Worm (Caenorhabditis elegans): ENCODE measurements around the gene ZK370.4.
A peak's percentile ranks its signal among the peaks of the same experiment; 100 is the strongest.

The ZK370.4 gene

DNA sequence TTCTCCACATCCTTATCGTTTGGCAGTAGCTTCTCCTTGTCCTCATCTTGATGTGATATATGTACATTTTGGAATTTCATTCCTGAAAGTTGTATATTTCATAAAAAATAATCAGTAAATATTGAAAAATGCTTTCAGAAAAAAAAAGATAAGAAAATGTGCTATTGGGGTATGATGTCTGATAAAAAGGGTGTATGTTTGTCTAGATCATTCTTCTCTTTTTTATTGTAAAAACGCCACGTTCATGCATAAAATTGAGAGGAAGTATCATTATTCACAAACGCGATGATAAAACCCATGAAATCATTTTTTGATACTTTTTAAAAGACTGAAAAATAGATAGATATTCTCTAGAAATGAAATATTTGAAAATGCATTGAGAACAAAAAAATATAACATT, 17.4 kb upstream of the ZK370.4 start:
- TF ChIP-seq nhr-80 (tag; optimal IDR thresholded peaks at IDR 0.05) (peak; percentile 70), let-607 (tag; optimal IDR thresholded peaks at IDR 0.05) (peak in 1 of 2 experiments; percentile 17), hlh-12 (tag; optimal IDR thresholded peaks at IDR 0.05) (no peak)

DNA sequence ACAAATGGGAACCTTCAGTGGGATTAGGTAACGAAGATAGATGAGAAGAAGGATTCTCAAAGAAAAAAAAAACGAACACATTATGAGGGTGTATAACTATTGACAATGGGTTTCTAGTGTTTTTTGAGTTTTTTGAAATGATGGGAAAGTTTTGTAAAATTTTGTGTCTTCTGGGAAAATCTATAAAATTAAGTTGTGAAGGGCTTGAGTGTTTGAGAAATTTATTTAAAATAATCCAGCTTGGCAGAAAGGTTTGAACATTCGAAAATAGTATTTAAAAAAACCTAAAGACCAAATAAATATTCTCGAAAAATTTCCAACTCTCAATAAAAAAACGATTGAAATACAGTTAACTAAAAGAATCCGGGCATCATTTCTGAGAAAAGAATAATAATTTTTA, 14.0 kb upstream of the ZK370.4 start:
- TF ChIP-seq bed-1 (GFP tag; IDR thresholded peaks at IDR 0.05): no peak
- no peak for TF ChIP-seq ceh-40 (GFP tag; IDR thresholded peaks at IDR 0.05)

DNA sequence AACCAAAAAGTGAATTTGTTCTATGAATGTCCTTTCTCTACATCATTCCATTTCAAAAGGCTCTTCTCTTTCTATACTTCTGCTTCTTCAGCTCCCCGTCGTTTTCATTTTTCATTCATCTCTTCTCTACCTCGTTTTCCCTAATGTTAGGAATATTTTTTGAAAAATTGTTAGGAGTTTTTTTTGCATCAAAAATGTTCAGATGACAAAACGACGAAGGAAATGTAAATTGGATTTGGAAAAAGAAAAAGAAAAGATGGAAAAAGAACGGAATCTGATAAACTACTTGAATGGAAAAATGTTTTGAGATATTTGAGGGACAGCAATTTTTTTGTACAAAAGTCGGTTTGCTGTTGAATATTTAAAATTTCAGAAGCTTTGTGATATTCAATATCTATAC, 13.6 kb upstream of the ZK370.4 start:
- no peak for TF ChIP-seq bed-1 (GFP tag; IDR thresholded peaks at IDR 0.05)
- TF ChIP-seq lag-1 (GFP tag; IDR thresholded peaks at IDR 0.05): no peak
- no peak for TF ChIP-seq ztf-6 (GFP tag; IDR thresholded peaks at IDR 0.05)
- TF ChIP-seq Y53F4B.3 (GFP tag; IDR thresholded peaks at IDR 0.05): no peak
- no peak for TF ChIP-seq mes-4 (tag; optimal IDR thresholded peaks at IDR 0.05)
- TF ChIP-seq ceh-91 (GFP tag; IDR thresholded peaks at IDR 0.05): no peak
- TF ChIP-seq unc-62 (GFP tag; optimal IDR thresholded peaks at IDR 0.05): no peak

DNA sequence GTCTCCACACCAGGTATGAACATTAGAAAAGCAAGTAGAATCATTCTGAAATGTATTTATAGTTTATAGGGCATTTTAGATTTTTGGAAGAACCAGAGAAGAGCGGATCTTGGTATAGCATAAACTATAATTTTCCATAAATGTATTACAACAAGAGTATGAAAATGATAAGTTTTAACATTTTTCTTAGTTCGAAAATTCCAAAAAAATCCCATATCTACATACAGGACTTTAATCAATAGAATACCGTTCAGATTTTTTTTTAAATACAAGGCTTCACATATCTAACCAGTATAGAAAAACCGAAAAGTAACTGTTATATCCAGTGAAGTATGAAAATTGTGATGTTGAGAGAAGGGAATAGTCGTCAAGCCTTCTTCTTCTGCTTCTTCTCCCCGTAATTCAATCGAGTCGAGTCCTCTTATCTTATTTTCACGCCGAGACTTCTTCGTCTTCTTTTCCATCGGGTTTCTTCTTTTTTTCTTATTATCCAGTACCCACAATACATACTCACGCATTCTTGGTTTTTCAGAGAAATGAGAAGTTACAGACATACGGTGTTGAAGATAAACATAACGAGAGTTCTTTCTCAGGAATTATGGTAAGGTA, 12.7 kb upstream of the ZK370.4 start, which contains the start of gene ZK370.6:
TSS of gene ZK370.6 (minus strand) at position 51 of the 609 bp plus-strand sequence.
- TF ChIP-seq Y53G8AR.9 (GFP tag; conservative IDR thresholded peaks at IDR 0.05): no peak
- no peak for TF ChIP-seq egl-44 (GFP tag; IDR thresholded peaks at IDR 0.05)
- TF ChIP-seq ztf-25 (GFP tag; IDR thresholded peaks at IDR 0.05): no peak
- no peak for TF ChIP-seq F37B4.10 (GFP tag; IDR thresholded peaks at IDR 0.05)
- TF ChIP-seq lag-1 (GFP tag; IDR thresholded peaks at IDR 0.05): no peak
- TF ChIP-seq hmg-1.2 (GFP tag; IDR thresholded peaks at IDR 0.05): no peak
- no peak for TF ChIP-seq Y79H2A.3 (GFP tag; conservative IDR thresholded peaks at IDR 0.05)
- TF ChIP-seq unc-130 (GFP tag; optimal IDR thresholded peaks at IDR 0.05): no peak
- no peak for TF ChIP-seq repo-1 (tag; optimal IDR thresholded peaks at IDR 0.05)
- no peak for TF ChIP-seq unc-62 (GFP tag; optimal IDR thresholded peaks at IDR 0.05)
- TF ChIP-seq aptf-3 (GFP tag; IDR thresholded peaks at IDR 0.05): no peak
- no peak for TF ChIP-seq B0019.2 (GFP tag; conservative IDR thresholded peaks at IDR 0.05)
- TF ChIP-seq K11D2.4 (GFP tag; IDR thresholded peaks at IDR 0.05): no peak
- TF ChIP-seq lsy-27 (tag; optimal IDR thresholded peaks at IDR 0.05; ENCODE audit: borderline replicate concordance, insufficient read depth): no peak
- no peak for TF ChIP-seq F57C9.4 (tag; optimal IDR thresholded peaks at IDR 0.05)
- TF ChIP-seq F49E8.2 (tag; optimal IDR thresholded peaks at IDR 0.05; ENCODE audit: insufficient read depth): no peak
- no peak for TF ChIP-seq ama-1 (optimal IDR thresholded peaks at IDR 0.05)
- TF ChIP-seq ama-1 (GFP tag; optimal IDR thresholded peaks at IDR 0.05): no peak
- no peak for TF ChIP-seq bed-2 (GFP tag; IDR thresholded peaks at IDR 0.05)
- TF ChIP-seq C06A6.2 (GFP tag; conservative IDR thresholded peaks at IDR 0.05): no peak
- TF ChIP-seq T07F8.4 (tag; optimal IDR thresholded peaks at IDR 0.05): no peak

DNA sequence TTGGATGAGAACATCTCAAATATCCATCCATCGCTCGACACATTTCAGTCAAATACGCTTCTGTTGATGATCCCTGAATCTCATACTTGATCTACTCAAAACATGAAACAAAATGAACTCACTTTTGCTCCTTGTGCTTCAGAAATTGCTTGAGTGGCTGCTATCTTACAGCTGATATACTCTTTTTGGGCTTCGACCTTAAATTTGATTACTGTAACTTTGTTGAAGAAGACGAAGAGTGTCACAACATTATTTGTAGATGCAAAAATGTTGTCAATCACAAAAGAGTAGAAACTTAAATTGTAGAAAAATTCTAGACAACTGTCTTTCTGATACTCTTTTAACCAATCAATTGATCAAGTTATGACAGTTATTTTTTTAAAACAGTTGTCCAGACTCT, 11.4 kb upstream of the ZK370.4 start:
- no peak for TF ChIP-seq mxl-1 (tag; optimal IDR thresholded peaks at IDR 0.05)
- no peak for TF ChIP-seq madf-3 (GFP tag; IDR thresholded peaks at IDR 0.05)
- no peak for TF ChIP-seq nhr-27 (tag; optimal IDR thresholded peaks at IDR 0.05)
- TF ChIP-seq unc-130 (GFP tag; optimal IDR thresholded peaks at IDR 0.05): no peak
- TF ChIP-seq ekl-4 (GFP tag; IDR thresholded peaks at IDR 0.05): no peak
- no peak for TF ChIP-seq madf-8 (GFP tag; conservative IDR thresholded peaks at IDR 0.05)
- no peak for TF ChIP-seq T07F8.4 (tag; optimal IDR thresholded peaks at IDR 0.05)
- TF ChIP-seq fkh-3 (tag; optimal IDR thresholded peaks at IDR 0.05): no peak
- no peak for TF ChIP-seq lir-1 (GFP tag; conservative IDR thresholded peaks at IDR 0.05)
- no peak for TF ChIP-seq egl-18 (GFP tag; IDR thresholded peaks at IDR 0.05)
- TF ChIP-seq ceh-27 (GFP tag; optimal IDR thresholded peaks at IDR 0.05): no peak
- no peak for TF ChIP-seq tlf-1 (GFP tag; optimal IDR thresholded peaks at IDR 0.05)
- TF ChIP-seq K12H6.12 (tag; optimal IDR thresholded peaks at IDR 0.05): no peak
- no peak for TF ChIP-seq unc-62 (GFP tag; optimal IDR thresholded peaks at IDR 0.05)
- TF ChIP-seq ceh-79 (tag; optimal IDR thresholded peaks at IDR 0.05): no peak
- TF ChIP-seq nhr-90 (tag; optimal IDR thresholded peaks at IDR 0.05): no peak

Measured in whole organism, young adult.